Fruit fly (Drosophila melanogaster) whole organism, adult: Measurements from ENCODE around the gene Osi4.

Source experiments
- CG11617 ChIP-seq: fragments of 200-800 bp; sonication (Bioruptor generic); optimal IDR thresholded peaks from 2 replicates; lab custom pipeline; 2017; ENCODE audit warnings: mild to moderate bottlenecking, missing biosample characterization, missing genetic modification reagents, missing genetic modification characterization
- CG12768 ChIP-seq: fragments of 200-800 bp; sonication (Bioruptor generic); optimal IDR thresholded peaks from 2 replicates; lab custom pipeline; 2017; ENCODE audit warnings: missing biosample characterization, missing genetic modification characterization, mild to moderate bottlenecking, moderate library complexity, missing genetic modification reagents
- CG14711 ChIP-seq: fragments of 200-800 bp; sonication (Bioruptor generic); optimal IDR thresholded peaks from 2 replicates; lab custom pipeline; 2018; ENCODE audit warnings: missing biosample characterization, mild to moderate bottlenecking, missing genetic modification characterization, moderate library complexity
- CG1620 ChIP-seq: fragments of 200-800 bp; sonication (Bioruptor generic); optimal IDR thresholded peaks from 2 replicates; lab custom pipeline; 2016; ENCODE audit warnings: missing biosample characterization, missing genetic modification characterization
- CG33017 ChIP-seq: fragments of 200-800 bp; sonication (Bioruptor generic); optimal IDR thresholded peaks from 2 replicates; lab custom pipeline; 2018; ENCODE audit warnings: missing biosample characterization, mild to moderate bottlenecking, missing genetic modification characterization, moderate library complexity
- CG5204 ChIP-seq: fragments of 200-800 bp; sonication (Bioruptor generic); optimal IDR thresholded peaks from 2 replicates; lab custom pipeline; 2016; ENCODE audit warnings: missing biosample characterization, missing genetic modification characterization
- CG7045 ChIP-seq: fragments of 200-800 bp; sonication (Bioruptor generic); optimal IDR thresholded peaks from 2 replicates; lab custom pipeline; 2017; ENCODE audit warnings: missing biosample characterization, mild to moderate bottlenecking, missing genetic modification characterization
- CG7101 ChIP-seq: fragments of 200-800 bp; sonication (Bioruptor generic); optimal IDR thresholded peaks from 2 replicates; lab custom pipeline; 2018; ENCODE audit warnings: missing biosample characterization, mild to moderate bottlenecking, missing genetic modification characterization, moderate library complexity
- Clk ChIP-seq: fragments of 200-800 bp; sonication (Bioruptor generic); optimal IDR thresholded peaks from 2 replicates; lab custom pipeline; 2017; ENCODE audit warnings: missing biosample characterization, missing genetic modification characterization
- Crg-1 ChIP-seq: fragments of 200-800 bp; sonication (Bioruptor generic); optimal IDR thresholded peaks from 2 replicates; lab custom pipeline; 2016; ENCODE audit warnings: missing biosample characterization, missing genetic modification characterization
- Hr96 ChIP-seq: fragments of 200-800 bp; sonication (Bioruptor generic); optimal IDR thresholded peaks from 2 replicates; lab custom pipeline; 2016; ENCODE audit warnings: missing biosample characterization, missing genetic modification characterization
- Mnt ChIP-seq: fragments of 200-800 bp; sonication (Bioruptor generic); optimal IDR thresholded peaks from 2 replicates; lab custom pipeline; 2016; ENCODE audit warnings: missing biosample characterization, mild to moderate bottlenecking, missing genetic modification characterization
- bab1 ChIP-seq: fragments of 200-800 bp; sonication (Bioruptor generic); optimal IDR thresholded peaks from 3 replicates; lab custom pipeline; 2019; ENCODE audit warnings: missing biosample characterization, mild to moderate bottlenecking, missing genetic modification characterization, moderate library complexity
- cic ChIP-seq: fragments of 200-800 bp; sonication (Bioruptor generic); optimal IDR thresholded peaks from 2 replicates; lab custom pipeline; 2017; ENCODE audit warnings: missing biosample characterization, mild to moderate bottlenecking, missing genetic modification characterization, moderate library complexity
- cnc ChIP-seq, 2 experiments: fragments of >200 bp; optimal IDR thresholded peaks; 2 replicates each; lab custom pipeline; 2017
- kay ChIP-seq: fragments of 200-800 bp; sonication (Bioruptor generic); peaks from one replicate; lab custom pipeline; 2016; ENCODE audit warnings: missing biosample characterization, missing genetic modification characterization, borderline replicate concordance
- ovo ChIP-seq: fragments of 200-800 bp; sonication (Bioruptor generic); optimal IDR thresholded peaks from 2 replicates; lab custom pipeline; 2016; ENCODE audit warnings: missing biosample characterization, missing genetic modification characterization
- pad ChIP-seq: fragments of 200-800 bp; sonication (Bioruptor generic); optimal IDR thresholded peaks from 3 replicates; lab custom pipeline; 2017; ENCODE audit warnings: missing biosample characterization, missing genetic modification characterization, mild to moderate bottlenecking, moderate library complexity, missing genetic modification reagents
- tj ChIP-seq: fragments of 200-800 bp; sonication (Bioruptor generic); optimal IDR thresholded peaks from 3 replicates; lab custom pipeline; 2017; ENCODE audit warnings: missing biosample characterization, mild to moderate bottlenecking, missing genetic modification characterization, moderate library complexity
- toe ChIP-seq: fragments of 200-800 bp; sonication (Bioruptor generic); optimal IDR thresholded peaks from 2 replicates; lab custom pipeline; 2016; ENCODE audit warnings: missing biosample characterization, missing genetic modification characterization

The Osi4 gene

dm6 chr3R:6210266-6211040 lies 11.1 kb downstream of the Osi4 start:
- TF ChIP-seq CG5204 (GFP tag; lab: Kevin White, UChicago) (no peak), cnc (optimal IDR thresholded peaks at IDR 0.05; lab: Kevin White, UChicago) (no peak), kay (GFP tag; lab: Kevin White, UChicago) (no peak), Clk (GFP tag; lab: Kevin White, UChicago) (no peak), ovo (no peak), CG11617 (no peak), CG7101 (tag; lab: Kevin White, UChicago) (no peak), CG33017 (tag; lab: Kevin White, UChicago) (no peak), pad (GFP tag; lab: Kevin White, UChicago) (no peak), bab1 (GFP tag; lab: Kevin White, UChicago) (no peak), tj (GFP tag; lab: Kevin White, UChicago) (no peak), Crg-1 (GFP tag; lab: Kevin White, UChicago) (no peak), Mnt (GFP tag; lab: Kevin White, UChicago) (no peak), toe (GFP tag; lab: Kevin White, UChicago) (no peak)

DNA sequence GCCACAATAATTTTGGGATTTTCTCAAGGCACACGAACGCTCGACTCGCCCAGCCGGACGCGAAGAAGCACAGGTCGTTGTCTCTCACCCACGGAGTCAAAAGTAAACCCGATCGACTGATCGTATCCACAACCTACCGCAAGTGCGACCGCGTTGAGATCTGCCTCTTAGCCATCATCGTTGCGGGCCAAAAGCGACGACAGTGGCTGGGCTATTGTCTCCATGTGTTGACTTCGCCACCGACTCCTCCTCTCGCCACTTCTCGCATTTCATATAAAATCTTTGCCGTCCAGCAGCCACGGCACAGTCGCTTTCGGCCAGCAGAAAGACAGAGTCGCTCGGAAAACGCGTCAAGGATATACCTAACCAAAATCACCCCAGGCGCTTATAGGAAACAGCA lies 12.5 kb downstream of the Osi4 start, which contains the start of gene Osi2:
Gene Osi2, plus strand, starts transcription at position 301 of the 400 bp plus-strand sequence.
- TF ChIP-seq CG33017 (tag; lab: Kevin White, UChicago) = no peak
- no peak for TF ChIP-seq Clk (GFP tag; lab: Kevin White, UChicago)
- TF ChIP-seq Mnt (GFP tag; lab: Kevin White, UChicago) = no peak
- no peak for TF ChIP-seq CG11617
- no peak for TF ChIP-seq CG1620
- no peak for TF ChIP-seq tj (GFP tag; lab: Kevin White, UChicago)
- no peak for TF ChIP-seq CG5204 (GFP tag; lab: Kevin White, UChicago)
- TF ChIP-seq bab1 (GFP tag; lab: Kevin White, UChicago) = no peak
- no peak for TF ChIP-seq Hr96 (GFP tag; lab: Kevin White, UChicago)
- TF ChIP-seq Crg-1 (GFP tag; lab: Kevin White, UChicago) = no peak
- TF ChIP-seq CG7101 (tag; lab: Kevin White, UChicago) = no peak
- no peak for TF ChIP-seq cic
- no peak for TF ChIP-seq ovo
- no peak for TF ChIP-seq cnc (optimal IDR thresholded peaks at IDR 0.05; lab: Kevin White, UChicago)
- no peak for TF ChIP-seq CG14711 (tag; lab: Kevin White, UChicago)
- no peak for TF ChIP-seq pad (GFP tag; lab: Kevin White, UChicago)
- no peak for TF ChIP-seq CG7045 (GFP tag; lab: Kevin White, UChicago)
- TF ChIP-seq kay (GFP tag; lab: Kevin White, UChicago) = no peak

- TF ChIP-seq CG1620 = no peak
- no peak for TF ChIP-seq bab1 (GFP tag; lab: Kevin White, UChicago)
- no peak for TF ChIP-seq CG5204 (GFP tag; lab: Kevin White, UChicago)
- no peak for TF ChIP-seq ovo
- TF ChIP-seq CG7101 (tag; lab: Kevin White, UChicago) = no peak
- no peak for TF ChIP-seq kay (GFP tag; lab: Kevin White, UChicago)
- no peak for TF ChIP-seq Clk (GFP tag; lab: Kevin White, UChicago)
- TF ChIP-seq CG12768 (GFP tag; lab: Kevin White, UChicago) = no peak
- no peak for TF ChIP-seq CG7045 (GFP tag; lab: Kevin White, UChicago)
- TF ChIP-seq CG11617 = no peak
Measured at dm6 chr3R:6203000-6203399, 18.6 kb downstream of the Osi4 start.

- no peak for TF ChIP-seq Hr96 (GFP tag; lab: Kevin White, UChicago)
- TF ChIP-seq CG14711 (tag; lab: Kevin White, UChicago) = no peak
- TF ChIP-seq CG5204 (GFP tag; lab: Kevin White, UChicago) = no peak
- no peak for TF ChIP-seq Clk (GFP tag; lab: Kevin White, UChicago)
- TF ChIP-seq CG11617 = no peak
- TF ChIP-seq Mnt (GFP tag; lab: Kevin White, UChicago) = no peak
Measured at dm6 chr3R:6199717-6200116, 21.9 kb downstream of the Osi4 start.

dm6 chr3R:6198488-6198892 lies 23.1 kb downstream of the Osi4 start, which contains the start of gene Osi24:
Gene Osi24, plus strand, starts transcription at chr3R:6198811.
- TF ChIP-seq CG5204 (GFP tag; lab: Kevin White, UChicago) = no peak
- no peak for TF ChIP-seq kay (GFP tag; lab: Kevin White, UChicago)

- TF ChIP-seq CG5204 (GFP tag; lab: Kevin White, UChicago) = no peak
- TF ChIP-seq tj (GFP tag; lab: Kevin White, UChicago) = no peak
- no peak for TF ChIP-seq kay (GFP tag; lab: Kevin White, UChicago)
- no peak for TF ChIP-seq Hr96 (GFP tag; lab: Kevin White, UChicago)
- TF ChIP-seq CG12768 (GFP tag; lab: Kevin White, UChicago) = no peak
- TF ChIP-seq ovo = no peak
- no peak for TF ChIP-seq toe (GFP tag; lab: Kevin White, UChicago)
- no peak for TF ChIP-seq pad (GFP tag; lab: Kevin White, UChicago)
- no peak for TF ChIP-seq CG1620
- TF ChIP-seq cnc (optimal IDR thresholded peaks at IDR 0.05; lab: Kevin White, UChicago) = no peak
Measured at dm6 chr3R:6196416-6196815, 25.2 kb downstream of the Osi4 start.
